Worm (Caenorhabditis elegans): ENCODE data around the gene str-13.

ce11 chrV:2750006-2750405, 23.0 kb upstream of the str-13 start, which contains the start of gene srx-24:
- TF ChIP-seq F16B12.6 (tag; optimal IDR thresholded peaks at IDR 0.05) (no peak), tbx-2 (tag; optimal IDR thresholded peaks at IDR 0.05) (no peak), nhr-237 (tag; optimal IDR thresholded peaks at IDR 0.05) (no peak), snpc-4 (tag; optimal IDR thresholded peaks at IDR 0.05) (no peak)
